Fruit fly (Drosophila melanogaster) whole organism, embryonic: ENCODE measurements around the gene beta'COP.

Source experiments
- ATbp ChIP-seq: fragments of 200-800 bp; sonication (Bioruptor generic); optimal IDR thresholded peaks from 2 replicates; lab custom pipeline; 2017; ENCODE audit warnings: missing biosample characterization, mild to moderate bottlenecking, missing genetic modification characterization, missing genetic modification reagents
- CG11456 ChIP-seq: fragments of 200-800 bp; sonication (Bioruptor generic); IDR thresholded peaks from 3 replicates; pipeline ENCODE4 v1.3.6; 2022; ENCODE audit warnings: missing biosample characterization, missing genetic modification characterization
- CG12071 ChIP-seq: fragments of 200-800 bp; sonication (Bioruptor generic); optimal IDR thresholded peaks from 3 replicates; lab custom pipeline; 2018; ENCODE audit warnings: missing biosample characterization, mild to moderate bottlenecking, missing genetic modification characterization
- CG13894 ChIP-seq: fragments of 200-800 bp; sonication (Bioruptor generic); optimal IDR thresholded peaks from 3 replicates; lab custom pipeline; 2018; ENCODE audit warnings: missing biosample characterization, mild to moderate bottlenecking, missing genetic modification characterization, moderate library complexity
- CG1647 ChIP-seq: fragments of 200-800 bp; sonication (Bioruptor generic); optimal IDR thresholded peaks from 3 replicates; lab custom pipeline; 2016; ENCODE audit warnings: missing biosample characterization, missing genetic modification characterization
- CG16779 ChIP-seq: fragments of 200-800 bp; sonication (Bioruptor generic); IDR thresholded peaks from 2 replicates; pipeline ENCODE4 v1.3.6; 2022; ENCODE audit warnings: missing biosample characterization, missing genetic modification characterization
- CG16813 ChIP-seq: fragments of 200-800 bp; sonication (Bioruptor generic); IDR thresholded peaks from 3 replicates; pipeline ENCODE4 v1.3.6; 2022; ENCODE audit warnings: missing biosample characterization, missing genetic modification characterization; ENCODE audit not compliant: partially characterized antibody
- CG17359 ChIP-seq: fragments of 200-800 bp; sonication (Bioruptor generic); optimal IDR thresholded peaks from 3 replicates; lab custom pipeline; 2018; ENCODE audit warnings: missing biosample characterization, mild to moderate bottlenecking, missing genetic modification characterization, moderate library complexity
- CG17385 ChIP-seq: fragments of 200-800 bp; sonication (Bioruptor generic); optimal IDR thresholded peaks from 3 replicates; lab custom pipeline; 2018; ENCODE audit warnings: missing biosample characterization, mild to moderate bottlenecking, missing genetic modification characterization
- CG18262 ChIP-seq: fragments of 200-800 bp; optimal IDR thresholded peaks from 3 replicates; lab custom pipeline; 2019; ENCODE audit warnings: missing biosample characterization, mild to moderate bottlenecking, missing genetic modification characterization, moderate library complexity
- CG18764 ChIP-seq: fragments of 200-800 bp; sonication (Bioruptor generic); optimal IDR thresholded peaks from 3 replicates; lab custom pipeline; 2016; ENCODE audit warnings: missing biosample characterization, missing genetic modification characterization
- CG32772 ChIP-seq: fragments of 200-800 bp; sonication (Bioruptor generic); IDR thresholded peaks from 2 replicates; pipeline ENCODE4 v1.3.6; 2022; ENCODE audit warnings: missing biosample characterization, missing genetic modification characterization
- CG3995 ChIP-seq: fragments of 200-800 bp; sonication (Bioruptor generic); optimal IDR thresholded peaks from 3 replicates; lab custom pipeline; 2016; ENCODE audit warnings: missing biosample characterization, missing genetic modification characterization
- CG4282 ChIP-seq: fragments of 200-800 bp; sonication (Bioruptor generic); optimal IDR thresholded peaks from 2 replicates; lab custom pipeline; 2016; ENCODE audit warnings: missing biosample characterization, missing genetic modification characterization
- CG6654 ChIP-seq: fragments of 200-800 bp; sonication (Bioruptor generic); optimal IDR thresholded peaks from 2 replicates; lab custom pipeline; 2017; ENCODE audit warnings: missing biosample characterization, mild to moderate bottlenecking, missing genetic modification characterization
- CG7963 ChIP-seq: fragments of 200-800 bp; sonication (Bioruptor generic); IDR thresholded peaks from 3 replicates; pipeline ENCODE4 v1.3.6; 2022; ENCODE audit warnings: missing biosample characterization, missing genetic modification characterization; ENCODE audit not compliant: partially characterized antibody
- CG8388 ChIP-seq: fragments of 200-800 bp; sonication (Bioruptor generic); optimal IDR thresholded peaks from 2 replicates; lab custom pipeline; 2019; ENCODE audit warnings: missing biosample characterization, mild to moderate bottlenecking, missing genetic modification characterization, moderate library complexity
- Camta ChIP-seq: fragments of 200-800 bp; sonication (Bioruptor generic); optimal IDR thresholded peaks from 2 replicates; lab custom pipeline; 2016; ENCODE audit warnings: missing biosample characterization, missing genetic modification characterization
- Dek ChIP-seq: fragments of 200-800 bp; sonication (Bioruptor generic); optimal IDR thresholded peaks from 3 replicates; lab custom pipeline; 2019; ENCODE audit warnings: missing biosample characterization, mild to moderate bottlenecking, missing genetic modification characterization, moderate library complexity
- Eip74EF ChIP-seq, 2 experiments: fragments of 200-800 bp in 1 of 2; fragments of >200 bp in 1 of 2; sonication (Bioruptor generic) in 1 of 2; optimal IDR thresholded peaks; 2 replicates each; lab custom pipeline; 2017 to 2019; ENCODE audit warnings: missing biosample characterization in 2 of 2, missing genetic modification characterization in 2 of 2, mild to moderate bottlenecking in 1 of 2, moderate library complexity in 1 of 2
- Lhr ChIP-seq: fragments of 200-800 bp; sonication (Bioruptor generic); optimal IDR thresholded peaks from 3 replicates; lab custom pipeline; 2017; ENCODE audit warnings: mild to moderate bottlenecking, missing biosample characterization, missing genetic modification reagents, missing genetic modification characterization
- MTF-1 ChIP-seq: fragments of 200-800 bp; sonication (Bioruptor generic); optimal IDR thresholded peaks from 2 replicates; lab custom pipeline; 2018; ENCODE audit warnings: missing biosample characterization, mild to moderate bottlenecking, missing genetic modification characterization, borderline replicate concordance
- NC2α ChIP-seq: fragments of 200-800 bp; sonication (Bioruptor generic); optimal IDR thresholded peaks from 2 replicates; lab custom pipeline; 2016; ENCODE audit warnings: missing biosample characterization, missing genetic modification characterization
- NC2β ChIP-seq: fragments of 200-800 bp; sonication (Bioruptor generic); optimal IDR thresholded peaks from 2 replicates; lab custom pipeline; 2016; ENCODE audit warnings: missing biosample characterization, missing genetic modification characterization
- Optix ChIP-seq: fragments of 200-800 bp; sonication (Bioruptor generic); IDR thresholded peaks from 3 replicates; pipeline ENCODE4 v1.3.6; 2022; ENCODE audit warnings: missing biosample characterization, missing genetic modification characterization
- Sox100B ChIP-seq: fragments of 200-800 bp; sonication (Bioruptor generic); optimal IDR thresholded peaks from 3 replicates; lab custom pipeline; 2018; ENCODE audit warnings: missing biosample characterization, mild to moderate bottlenecking, missing genetic modification characterization
- Ssrp ChIP-seq: fragments of 200-800 bp; sonication (Bioruptor generic); optimal IDR thresholded peaks from 2 replicates; lab custom pipeline; 2018; ENCODE audit warnings: missing biosample characterization, mild to moderate bottlenecking, missing genetic modification characterization, moderate library complexity
- Tbp ChIP-seq: fragments of >200 bp; optimal IDR thresholded peaks from 2 replicates; lab custom pipeline; 2018; ENCODE audit warnings: missing biosample characterization, missing genetic modification characterization
- Xrp1 ChIP-seq: fragments of 200-800 bp; sonication (Bioruptor generic); IDR thresholded peaks from 2 replicates; pipeline ENCODE4 v1.3.6; 2022; ENCODE audit warnings: missing biosample characterization, missing genetic modification characterization
- abd-A ChIP-seq: fragments of 200-800 bp; sonication (Bioruptor generic); optimal IDR thresholded peaks from 3 replicates; lab custom pipeline; 2019; ENCODE audit warnings: missing biosample characterization, mild to moderate bottlenecking, missing genetic modification characterization, moderate library complexity
- bab2 ChIP-seq: fragments of 200-800 bp; sonication (Bioruptor generic); optimal IDR thresholded peaks from 2 replicates; lab custom pipeline; 2016; ENCODE audit warnings: missing biosample characterization, missing genetic modification characterization
- cato ChIP-seq: fragments of 200-800 bp; sonication (Bioruptor generic); optimal IDR thresholded peaks from 2 replicates; lab custom pipeline; 2016; ENCODE audit warnings: missing biosample characterization, missing genetic modification characterization, borderline replicate concordance
- chm ChIP-seq: fragments of 200-800 bp; sonication (Bioruptor generic); IDR thresholded peaks from 2 replicates; pipeline ENCODE4 v1.3.6; 2022; ENCODE audit warnings: missing biosample characterization, missing genetic modification characterization
- crp ChIP-seq, 2 experiments: fragments of 200-800 bp; sonication (Bioruptor generic); optimal IDR thresholded peaks; 2 replicates in 1 of 2; 3 replicates in 1 of 2; lab custom pipeline; 2017; ENCODE audit warnings: missing biosample characterization in 2 of 2, missing genetic modification characterization in 2 of 2, mild to moderate bottlenecking in 1 of 2, moderate library complexity in 1 of 2
- en ChIP-seq: fragments of 200-800 bp; sonication (Bioruptor generic); optimal IDR thresholded peaks from 2 replicates; lab custom pipeline; 2016; ENCODE audit warnings: missing biosample characterization, missing genetic modification characterization
- fd96Cb ChIP-seq: fragments of 200-800 bp; sonication (Bioruptor generic); optimal IDR thresholded peaks from 2 replicates; lab custom pipeline; 2018; ENCODE audit warnings: missing biosample characterization, mild to moderate bottlenecking, missing genetic modification characterization, moderate library complexity
- hkb ChIP-seq, 2 experiments: fragments of 200-800 bp in 1 of 2; fragments of >200 bp in 1 of 2; sonication (Bioruptor generic) in 1 of 2; IDR thresholded peaks in 1 of 2; optimal IDR thresholded peaks in 1 of 2; 2 replicates each; pipeline versions ENCODE4 v1.3.6 to Lab custom; 2017 to 2022; ENCODE audit warnings: missing biosample characterization in 1 of 2, missing genetic modification characterization in 1 of 2
- kah ChIP-seq: fragments of 200-800 bp; sonication (Bioruptor generic); optimal IDR thresholded peaks from 2 replicates; lab custom pipeline; 2018; ENCODE audit warnings: missing biosample characterization, mild to moderate bottlenecking, missing genetic modification characterization
- klu ChIP-seq: fragments of 200-800 bp; sonication (Bioruptor generic); IDR thresholded peaks from 2 replicates; pipeline ENCODE4 v1.3.6; 2022; ENCODE audit warnings: missing biosample characterization, missing genetic modification characterization
- kni ChIP-seq: fragments of 200-800 bp; sonication (Bioruptor generic); optimal IDR thresholded peaks from 3 replicates; lab custom pipeline; 2017; ENCODE audit warnings: mild to moderate bottlenecking, missing biosample characterization, missing genetic modification reagents, missing genetic modification characterization
- lab ChIP-seq: fragments of 200-800 bp; sonication (Bioruptor generic); optimal IDR thresholded peaks from 3 replicates; lab custom pipeline; 2017; ENCODE audit warnings: missing biosample characterization, missing genetic modification characterization, mild to moderate bottlenecking, moderate library complexity, missing genetic modification reagents
- nerfin-1 ChIP-seq: fragments of 200-800 bp; sonication (Bioruptor generic); optimal IDR thresholded peaks from 3 replicates; lab custom pipeline; 2019; ENCODE audit warnings: missing biosample characterization, mild to moderate bottlenecking, missing genetic modification characterization, moderate library complexity
- nom ChIP-seq: fragments of 200-800 bp; sonication (Bioruptor generic); optimal IDR thresholded peaks from 2 replicates; lab custom pipeline; 2017; ENCODE audit warnings: missing biosample characterization, missing genetic modification characterization, mild to moderate bottlenecking, moderate library complexity, missing genetic modification reagents
- org-1 ChIP-seq: fragments of 200-800 bp; sonication (Bioruptor generic); optimal IDR thresholded peaks from 2 replicates; lab custom pipeline; 2017; ENCODE audit warnings: missing biosample characterization, missing genetic modification characterization
- pnt ChIP-seq: fragments of 200-800 bp; sonication (Bioruptor generic); optimal IDR thresholded peaks from 3 replicates; lab custom pipeline; 2016; ENCODE audit warnings: missing biosample characterization, missing genetic modification characterization
- so ChIP-seq: fragments of 200-800 bp; sonication (Bioruptor generic); IDR thresholded peaks from 3 replicates; pipeline ENCODE4 v1.3.6; 2022; ENCODE audit warnings: missing biosample characterization, missing genetic modification characterization
- sr ChIP-seq: fragments of 200-800 bp; sonication (Bioruptor generic); IDR thresholded peaks from 3 replicates; pipeline ENCODE4 v1.3.6; 2022; ENCODE audit warnings: missing biosample characterization, missing genetic modification characterization
- tin ChIP-seq: fragments of 200-800 bp; sonication (Bioruptor generic); optimal IDR thresholded peaks from 3 replicates; lab custom pipeline; 2016; ENCODE audit warnings: missing biosample characterization, missing genetic modification characterization
- zfh1 ChIP-seq: fragments of 200-800 bp; sonication (Bioruptor generic); IDR thresholded peaks from 3 replicates; pipeline ENCODE4 v1.3.6; 2022; ENCODE audit warnings: missing biosample characterization, missing genetic modification characterization

The beta'COP gene

dm6 chr2L:13394903-13395302 is 16.2 kb downstream of the beta'COP start, which contains the start of gene RpL24 (continued):
- TF ChIP-seq Optix: peak; percentile 73
- TF ChIP-seq nerfin-1 (tag; lab: Kevin White, UChicago): peak; percentile 85
- peak; percentile 92 for TF ChIP-seq CG17359 (tag; lab: Kevin White, UChicago)
- TF ChIP-seq sr (GFP tag; lab: Robert Waterston, UW): peak; percentile 93
- TF ChIP-seq Camta (GFP tag; lab: Kevin White, UChicago): peak; percentile 93
- peak; percentile 88 for TF ChIP-seq tin (GFP tag; lab: Kevin White, UChicago)
- TF ChIP-seq cato (GFP tag; lab: Kevin White, UChicago): peak; percentile 66
- peak; percentile 85 for TF ChIP-seq CG13894 (tag; lab: Kevin White, UChicago)
- TF ChIP-seq kni: peak; percentile 88
- TF ChIP-seq Dek (tag; lab: Kevin White, UChicago): peak; percentile 74
- TF ChIP-seq zfh1: peak; percentile 93
- peak; percentile 96 for TF ChIP-seq CG12071 (GFP tag; lab: Kevin White, UChicago)
- peak; percentile 88 for TF ChIP-seq Sox100B (GFP tag; lab: Kevin White, UChicago)
- peak; percentile 83 for TF ChIP-seq NC2α
- TF ChIP-seq org-1 (GFP tag; lab: Kevin White, UChicago): peak; percentile 90
- peak; percentile 47 for TF ChIP-seq bab2 (GFP tag; lab: Kevin White, UChicago)
- TF ChIP-seq pnt: peak; percentile 16
- TF ChIP-seq klu: peak; percentile 22; the same call in 1 of the 2 replicates
- peak; percentile 77 for TF ChIP-seq CG1647 (GFP tag; lab: Kevin White, UChicago)
- TF ChIP-seq nom (GFP tag; lab: Kevin White, UChicago): peak; percentile 93
- peak; percentile 69 for TF ChIP-seq CG6654 (GFP tag; lab: Kevin White, UChicago)
- TF ChIP-seq CG17385 (GFP tag; lab: Kevin White, UChicago): peak; percentile 91
- TF ChIP-seq Tbp: no peak
- TF ChIP-seq hkb (optimal IDR thresholded peaks at IDR 0.05; lab: Kevin White, UChicago): no peak
- peak; percentile 94 for TF ChIP-seq hkb (GFP tag; IDR thresholded peaks at IDR 0.05; lab: Robert Waterston, UW)
- peak; percentile 82 for TF ChIP-seq CG18262 (tag; lab: Kevin White, UChicago)
- peak in 1 of 2 experiments; percentile 88 for TF ChIP-seq Eip74EF (GFP tag; optimal IDR thresholded peaks at IDR 0.05; lab: Kevin White, UChicago)
- TF ChIP-seq Xrp1: peak; percentile 22
- TF ChIP-seq chm (GFP tag; lab: Robert Waterston, UW): peak; percentile 97
- TF ChIP-seq CG16779 (GFP tag; lab: Robert Waterston, UW): peak; percentile 85
- TF ChIP-seq Lhr (GFP tag; lab: Kevin White, UChicago): peak; percentile 89
- no peak for TF ChIP-seq CG16813
- peak; percentile 97 for TF ChIP-seq NC2β (GFP tag; lab: Kevin White, UChicago)
- peak; percentile 27 for TF ChIP-seq Ssrp (tag; lab: Kevin White, UChicago)
- no peak for TF ChIP-seq abd-A (tag; lab: Kevin White, UChicago)
- peak in 1 of 2 experiments; percentile 63 for TF ChIP-seq crp (GFP tag; optimal IDR thresholded peaks at IDR 0.05; lab: Kevin White, UChicago)
- peak; percentile 94 for TF ChIP-seq en (GFP tag; lab: Kevin White, UChicago)
- peak; percentile 98 for TF ChIP-seq lab (GFP tag; lab: Kevin White, UChicago)
- TF ChIP-seq CG18764: peak; percentile 89
- TF ChIP-seq CG3995: peak; percentile 79
- peak; percentile 97 for TF ChIP-seq MTF-1 (GFP tag; lab: Kevin White, UChicago)
- TF ChIP-seq ATbp: peak; percentile 92
- peak; percentile 92 for TF ChIP-seq kah
- TF ChIP-seq CG7963 (GFP tag; lab: Robert Waterston, UW): no peak
- TF ChIP-seq CG32772: peak; percentile 67
- TF ChIP-seq fd96Cb (tag; lab: Kevin White, UChicago): peak; percentile 50
- peak; percentile 71 for TF ChIP-seq CG4282 (GFP tag; lab: Kevin White, UChicago)
- TF ChIP-seq so (GFP tag; lab: Robert Waterston, UW): peak; percentile 92; the same call in 2 of the 3 replicates
- TF ChIP-seq CG8388 (GFP tag; lab: Kevin White, UChicago): peak; percentile 87
- peak; percentile 94 for TF ChIP-seq CG11456 (GFP tag; lab: Robert Waterston, UW)
